Fruit fly (Drosophila melanogaster): Measurements from ENCODE around the gene CG10877.
A peak's percentile ranks its signal among the peaks of the same experiment; 100 is the strongest.

Gene CG10877

DNA sequence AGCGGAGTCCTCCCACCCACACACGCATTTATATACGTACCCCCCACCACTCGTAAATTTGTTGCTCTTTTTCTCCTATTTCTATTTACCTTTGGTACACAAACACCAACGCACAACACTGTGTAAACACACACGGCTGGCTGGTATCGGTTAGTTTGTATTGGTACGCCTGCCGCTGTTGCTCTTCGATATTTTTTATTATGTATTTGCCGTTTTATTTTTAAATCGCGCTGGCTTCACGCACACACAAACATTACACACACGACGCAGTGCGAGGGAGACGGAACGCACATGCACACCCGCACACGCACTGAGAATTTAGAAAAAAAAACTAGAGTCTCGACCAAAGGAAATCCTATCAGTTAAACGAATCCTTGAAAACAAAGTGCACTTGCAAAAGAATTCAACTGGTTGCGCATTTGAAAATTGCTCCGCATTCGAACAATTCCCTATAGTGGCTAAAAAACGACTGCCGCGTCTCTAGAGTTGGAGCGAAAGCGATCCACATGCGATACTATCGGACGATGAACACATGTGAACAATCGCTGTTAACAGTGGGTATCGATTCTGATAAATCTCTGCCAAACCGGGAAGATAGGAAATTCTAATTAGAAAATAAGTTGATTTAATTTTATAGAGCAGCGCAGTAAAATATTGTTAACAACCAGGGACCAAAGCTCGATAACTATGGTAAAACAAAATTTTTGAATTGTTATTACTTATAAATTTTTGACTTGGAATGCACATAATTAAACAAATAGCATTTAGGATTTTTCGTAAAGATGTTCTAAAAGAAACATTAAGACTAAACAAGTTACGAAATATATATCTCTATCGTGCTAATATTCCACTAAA, 13.0 kb downstream of the CG10877 start (continued):
- TF ChIP-seq CoRest (tag; optimal IDR thresholded peaks at IDR 0.05): peak; percentile 8
- no peak; the same call in 2 of the 3 replicates for TF ChIP-seq row (GFP tag; IDR thresholded peaks at IDR 0.05)
- TF ChIP-seq vnd (GFP tag; IDR thresholded peaks at IDR 0.05; ENCODE audit: partially characterized antibody): peak; percentile 93
- TF ChIP-seq CG6254 (GFP tag; optimal IDR thresholded peaks at IDR 0.05): peak; percentile 69
- no peak; the same call in 1 of the 2 replicates for TF ChIP-seq cas (GFP tag; IDR thresholded peaks at IDR 0.05)
- no peak for TF ChIP-seq CG16815 (GFP tag; optimal IDR thresholded peaks at IDR 0.05)
- TF ChIP-seq CG5245 (GFP tag; optimal IDR thresholded peaks at IDR 0.05): no peak
- TF ChIP-seq Hr3 (GFP tag; optimal IDR thresholded peaks at IDR 0.05): no peak
- TF ChIP-seq Dip2 (GFP tag; IDR thresholded peaks at IDR 0.05): no peak
- no peak for TF ChIP-seq kay (GFP tag; optimal IDR thresholded peaks at IDR 0.05)
- no peak for TF ChIP-seq Max (GFP tag; optimal IDR thresholded peaks at IDR 0.05)
- TF ChIP-seq Hr78 (GFP tag; optimal IDR thresholded peaks at IDR 0.05): no peak
- TF ChIP-seq TFAM (GFP tag; optimal IDR thresholded peaks at IDR 0.05): peak; percentile 55
- peak; percentile 91 for TF ChIP-seq twi (tag; optimal IDR thresholded peaks at IDR 0.05)
- peak; percentile 82 for TF ChIP-seq HmgZ (tag; optimal IDR thresholded peaks at IDR 0.05)
- TF ChIP-seq Lhr (GFP tag; optimal IDR thresholded peaks at IDR 0.05): peak; percentile 50
- peak; percentile 0 for TF ChIP-seq Atf3 (GFP tag; optimal IDR thresholded peaks at IDR 0.05)
- TF ChIP-seq wdn (GFP tag; IDR thresholded peaks at IDR 0.05): no peak
- TF ChIP-seq repo (GFP tag; optimal IDR thresholded peaks at IDR 0.05): peak; percentile 42
- TF ChIP-seq pnt (GFP tag; optimal IDR thresholded peaks at IDR 0.05): peak; percentile 30
- TF ChIP-seq stwl (tag; optimal IDR thresholded peaks at IDR 0.05): peak; percentile 29
- peak; percentile 70 for TF ChIP-seq CG1603 (tag; optimal IDR thresholded peaks at IDR 0.05)
- TF ChIP-seq yki (optimal IDR thresholded peaks at IDR 0.05): no peak
- TF ChIP-seq CG13123 (GFP tag; optimal IDR thresholded peaks at IDR 0.05): peak; percentile 28
- TF ChIP-seq Awh (GFP tag; IDR thresholded peaks at IDR 0.05): peak; percentile 79
- TF ChIP-seq ato (GFP tag; IDR thresholded peaks at IDR 0.05; ENCODE audit: partially characterized antibody): peak; percentile 97
- TF ChIP-seq CG1233 (GFP tag; optimal IDR thresholded peaks at IDR 0.05): peak; percentile 92
- TF ChIP-seq CG2202 (tag; optimal IDR thresholded peaks at IDR 0.05): peak; percentile 86
- no peak for TF ChIP-seq Hsf (GFP tag; optimal IDR thresholded peaks at IDR 0.05)
- TF ChIP-seq CG10147 (GFP tag; optimal IDR thresholded peaks at IDR 0.05): peak; percentile 52
- no peak for TF ChIP-seq CG17612 (GFP tag; IDR thresholded peaks at IDR 0.05)
- TF ChIP-seq CG3281 (GFP tag; optimal IDR thresholded peaks at IDR 0.05): peak; percentile 75
- TF ChIP-seq sens (GFP tag): peak; percentile 83
- peak; percentile 91 for TF ChIP-seq nau (GFP tag; optimal IDR thresholded peaks at IDR 0.05)
- TF ChIP-seq ERR (GFP tag; optimal IDR thresholded peaks at IDR 0.05): peak; percentile 65
- no peak for TF ChIP-seq dimm (GFP tag; IDR thresholded peaks at IDR 0.05)
- peak; percentile 93 for TF ChIP-seq Jarid2 (GFP tag; optimal IDR thresholded peaks at IDR 0.05)
- no peak for TF ChIP-seq al (GFP tag; IDR thresholded peaks at IDR 0.05)
- TF ChIP-seq Hand (GFP tag; optimal IDR thresholded peaks at IDR 0.05): peak; percentile 51
- TF ChIP-seq bcd (GFP tag; optimal IDR thresholded peaks at IDR 0.05): peak; percentile 47
- TF ChIP-seq salm (tag; optimal IDR thresholded peaks at IDR 0.05): peak; percentile 69
- no peak for TF ChIP-seq Poxn (GFP tag; IDR thresholded peaks at IDR 0.05)
- TF ChIP-seq pb (GFP tag; optimal IDR thresholded peaks at IDR 0.05): peak; percentile 32
- TF ChIP-seq CG9215 (GFP tag; IDR thresholded peaks at IDR 0.05): no peak
- TF ChIP-seq ci (GFP tag; IDR thresholded peaks at IDR 0.05): peak; percentile 87
- TF ChIP-seq Hey (tag; optimal IDR thresholded peaks at IDR 0.05): peak; percentile 91
- no peak for TF ChIP-seq CG6175 (GFP tag; IDR thresholded peaks at IDR 0.05)
- TF ChIP-seq CG12659 (GFP tag; optimal IDR thresholded peaks at IDR 0.05): peak; percentile 41
- TF ChIP-seq CG4424 (GFP tag; optimal IDR thresholded peaks at IDR 0.05): no peak
- no peak for TF ChIP-seq gt (GFP tag; IDR thresholded peaks at IDR 0.05)
